Fruit fly (Drosophila melanogaster) whole organism, wandering third instar larva: ENCODE measurements around the gene Gr22a.

Experiments
- Dif ChIP-seq: fragments of 200-275, 200-300 bp; sonication (Bioruptor generic); optimal IDR thresholded peaks from 2 replicates; lab custom pipeline; 2018; ENCODE audit warnings: missing biosample characterization, missing genetic modification characterization; ENCODE audit not compliant: partially characterized antibody
- Mio ChIP-seq: sonication (Bioruptor generic); optimal IDR thresholded peaks from 2 replicates; lab custom pipeline; 2016; ENCODE audit warnings: missing biosample characterization, missing genetic modification characterization
- OdsH ChIP-seq: fragments of 200-800 bp; sonication (Bioruptor generic); optimal IDR thresholded peaks from 2 replicates; lab custom pipeline; 2016; ENCODE audit warnings: missing biosample characterization, mild to moderate bottlenecking, missing genetic modification characterization
- fru ChIP-seq: fragments of 200-800 bp; sonication (Bioruptor generic); optimal IDR thresholded peaks from 3 replicates; lab custom pipeline; 2016; ENCODE audit warnings: missing biosample characterization, mild to moderate bottlenecking, missing genetic modification characterization

- TF ChIP-seq Dif (GFP tag; lab: Kevin White, UChicago) (no peak), Mio (GFP tag; lab: Kevin White, UChicago) (no peak), fru (no peak), OdsH (GFP tag; lab: Kevin White, UChicago) (no peak)
Measured at dm6 chr2L:1823231-1823630, 28.5 kb upstream of the Gr22a start, which contains the start of gene CG31933.
